Worm (Caenorhabditis elegans) whole organism, L4/young adult: ENCODE results near the gene srv-3.

Experiments used
- W03F9.2 ChIP-seq: fragments of 150-350 bp; optimal IDR thresholded peaks from 2 replicates; lab custom pipeline; 2014; ENCODE audit warnings: missing biosample characterization, missing genetic modification characterization
- dao-5 ChIP-seq: sonication (generic microtip); optimal IDR thresholded peaks from 2 replicates; lab custom pipeline; 2016; ENCODE audit warnings: missing genotype, missing genetic modification characterization, moderate library complexity, missing compliant biosample characterization
- him-1 ChIP-seq: sonication (generic microtip); optimal IDR thresholded peaks from 2 replicates; lab custom pipeline; 2016; ENCODE audit warnings: missing genotype, missing genetic modification reagents, missing genetic modification characterization, missing compliant biosample characterization

srv-3 gene

DNA sequence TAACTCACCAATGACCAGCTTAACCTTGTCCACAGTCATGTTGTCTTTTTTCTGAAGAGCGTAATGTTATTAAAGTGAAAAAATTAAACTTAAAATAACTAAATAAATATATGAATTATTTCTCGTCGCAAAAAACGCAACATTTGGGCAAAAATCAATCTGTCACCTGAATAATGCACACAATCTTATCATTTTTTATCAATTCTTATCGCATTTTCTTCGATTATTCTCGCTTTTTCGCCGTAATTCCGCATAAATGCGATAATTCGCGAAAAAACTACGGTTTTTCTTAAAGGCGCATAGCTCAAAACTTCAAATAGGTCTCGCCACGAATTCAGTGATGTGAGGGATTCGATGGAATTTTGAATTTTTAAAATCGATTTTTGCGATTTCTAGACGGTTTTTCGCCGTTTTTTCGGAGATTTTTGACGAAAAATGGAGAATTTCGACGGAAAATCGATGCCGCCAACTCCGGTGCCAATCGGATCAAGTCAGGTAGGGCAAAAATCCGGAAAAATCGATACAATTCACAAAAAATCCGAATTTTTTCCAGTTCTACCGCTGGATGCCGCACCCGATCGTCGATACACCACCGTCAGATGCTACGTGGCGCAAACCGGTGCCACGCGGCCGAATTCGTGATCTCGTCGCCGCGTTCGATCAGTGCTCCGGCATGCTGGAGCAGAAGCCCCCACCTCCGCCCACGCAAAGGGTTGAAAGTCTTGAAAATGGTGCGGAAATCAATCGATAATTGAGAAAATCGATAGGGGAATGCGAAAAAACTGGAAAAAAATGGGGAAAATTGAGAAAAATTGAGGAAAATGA, 11.2 kb downstream of the srv-3 start, which contains the start of the genes Y43F8C.13 and ani-3:
Y43F8C.13 (minus strand) TSS at position 51 of the 825 bp plus-strand sequence.
ani-3 (plus strand) TSS at position 385 of the 825 bp plus-strand sequence.
- TF ChIP-seq dao-5 (tag; lab: Kevin White, UChicago) (no peak), him-1 (tag; lab: Kevin White, UChicago) (no peak), W03F9.2 (tag; lab: Kevin White, UChicago) (no peak)

DNA sequence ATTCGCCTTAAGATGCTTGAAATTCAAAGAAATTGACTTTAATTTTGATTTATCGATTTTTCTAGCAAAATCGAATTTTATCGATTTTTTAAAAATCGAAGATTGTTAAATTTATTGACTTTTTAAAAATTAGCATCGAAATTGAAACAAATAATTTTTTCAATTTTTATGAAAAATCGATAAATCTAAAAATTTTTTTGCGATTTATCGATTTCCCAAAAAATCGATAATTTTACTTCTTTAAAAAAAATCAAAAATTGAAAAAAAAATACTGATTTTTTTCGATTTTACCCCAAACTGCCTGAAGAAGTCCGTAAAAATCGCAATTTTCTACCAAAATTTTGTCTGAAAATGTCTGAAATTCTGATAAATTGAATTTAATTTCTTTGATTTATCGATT, 16.8 kb downstream of the srv-3 start:
- TF ChIP-seq him-1 (tag; lab: Kevin White, UChicago): no peak
- TF ChIP-seq dao-5 (tag; lab: Kevin White, UChicago): no peak
- no peak for TF ChIP-seq W03F9.2 (tag; lab: Kevin White, UChicago)

DNA sequence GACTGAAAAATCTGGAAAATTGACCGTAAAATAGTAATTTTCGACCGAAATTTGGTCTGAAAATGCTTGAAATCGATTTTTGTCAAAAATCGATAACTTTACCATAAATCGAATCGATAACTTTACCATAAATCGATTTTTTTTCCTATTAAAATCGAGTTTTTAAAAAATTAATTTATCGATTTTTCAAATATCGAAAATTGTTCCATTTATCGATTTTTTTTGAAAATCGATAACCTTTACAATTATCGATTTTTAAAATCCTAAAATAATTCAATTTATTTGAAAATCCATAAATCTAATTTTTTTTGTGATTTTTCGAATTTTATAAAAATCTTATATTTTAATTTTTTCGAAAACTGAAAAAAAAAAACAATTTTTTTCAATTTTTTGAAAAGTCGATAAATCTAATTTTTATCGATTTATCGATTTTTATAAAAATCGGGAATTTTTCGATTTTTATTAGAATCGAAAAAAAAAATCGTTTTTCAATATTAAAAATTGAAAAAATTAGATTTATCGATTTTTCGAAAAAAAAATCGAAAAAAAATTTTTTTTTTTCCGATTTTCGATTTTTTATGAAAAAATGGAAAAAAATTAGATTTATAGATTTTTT, 17.4 kb downstream of the srv-3 start:
- no peak for TF ChIP-seq W03F9.2 (tag; lab: Kevin White, UChicago)

DNA sequence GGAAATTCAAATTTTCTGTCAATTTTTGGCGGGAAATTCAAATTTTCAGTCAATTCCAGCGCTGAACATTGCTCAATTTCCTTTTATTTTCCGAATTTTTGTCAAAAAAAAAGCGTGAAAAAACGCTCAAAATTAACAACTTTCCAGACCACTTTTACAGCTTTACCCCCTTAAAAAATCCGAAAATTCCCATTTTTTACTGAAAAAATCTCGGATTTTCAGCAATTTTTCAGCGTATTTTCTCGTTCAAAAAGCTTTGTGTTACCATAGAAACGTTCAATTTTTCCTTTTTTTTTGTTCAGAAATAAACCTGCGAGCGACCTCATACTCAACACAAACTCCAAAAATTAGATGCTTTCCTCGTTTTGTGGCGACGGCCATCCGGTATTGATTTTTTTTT, 34.2 kb downstream of the srv-3 start, which contains the start of gene mrp-7:
mrp-7 (plus strand) TSS at position 301 of the 400 bp plus-strand sequence.
- TF ChIP-seq dao-5 (tag; lab: Kevin White, UChicago): no peak
- no peak for TF ChIP-seq him-1 (tag; lab: Kevin White, UChicago)
- no peak for TF ChIP-seq W03F9.2 (tag; lab: Kevin White, UChicago)

DNA sequence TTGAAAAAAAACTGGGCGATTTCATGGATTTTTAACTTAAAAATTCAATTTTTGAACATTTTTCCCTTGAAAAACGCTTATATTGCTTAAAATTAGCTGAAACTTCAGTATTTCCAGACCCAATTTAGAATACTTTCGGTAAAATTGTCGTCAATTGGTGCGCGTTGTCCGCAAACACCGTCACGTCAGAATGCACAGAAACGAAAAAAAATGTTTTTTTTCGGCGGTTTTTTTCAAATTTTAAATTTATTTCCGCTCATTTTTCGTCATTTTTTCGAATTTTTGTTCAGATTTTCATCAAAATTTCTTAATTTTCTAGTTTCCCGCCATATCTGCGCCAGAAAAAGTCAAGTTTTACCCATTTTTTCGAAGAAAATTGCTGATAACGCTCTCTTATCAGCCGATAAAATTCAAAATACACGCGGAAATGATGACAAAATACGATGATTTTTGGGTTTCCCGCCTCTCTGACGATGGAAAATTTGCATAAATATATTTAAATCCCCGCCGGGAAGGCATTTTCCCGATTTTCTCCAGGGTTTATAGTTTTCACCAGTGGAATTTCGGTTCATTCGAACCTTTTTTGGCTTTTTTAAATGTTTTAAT, 35.3 kb downstream of the srv-3 start:
- TF ChIP-seq dao-5 (tag; lab: Kevin White, UChicago) (no peak), W03F9.2 (tag; lab: Kevin White, UChicago) (no peak), him-1 (tag; lab: Kevin White, UChicago) (no peak)

DNA sequence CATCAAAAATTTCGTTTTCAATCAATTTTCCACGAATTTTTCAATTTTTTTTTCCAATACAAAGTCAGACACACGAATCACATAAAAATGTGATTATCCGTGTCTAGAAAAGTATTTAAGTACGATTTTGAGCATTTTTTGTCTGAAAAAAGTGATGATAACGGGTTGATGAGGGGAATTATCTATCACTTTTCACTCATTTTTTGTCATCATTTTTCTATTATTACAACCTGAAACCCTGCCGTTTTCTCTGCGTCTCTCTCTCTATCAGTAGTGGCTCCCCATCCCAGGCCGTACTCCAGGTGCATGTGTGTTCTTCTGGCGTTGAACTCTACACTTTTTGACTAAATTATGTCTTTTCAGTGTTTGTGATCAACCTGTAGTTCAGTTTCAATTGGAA, 36.4 kb downstream of the srv-3 start:
- TF ChIP-seq dao-5 (tag; lab: Kevin White, UChicago) (no peak), him-1 (tag; lab: Kevin White, UChicago) (no peak), W03F9.2 (tag; lab: Kevin White, UChicago) (no peak)

DNA sequence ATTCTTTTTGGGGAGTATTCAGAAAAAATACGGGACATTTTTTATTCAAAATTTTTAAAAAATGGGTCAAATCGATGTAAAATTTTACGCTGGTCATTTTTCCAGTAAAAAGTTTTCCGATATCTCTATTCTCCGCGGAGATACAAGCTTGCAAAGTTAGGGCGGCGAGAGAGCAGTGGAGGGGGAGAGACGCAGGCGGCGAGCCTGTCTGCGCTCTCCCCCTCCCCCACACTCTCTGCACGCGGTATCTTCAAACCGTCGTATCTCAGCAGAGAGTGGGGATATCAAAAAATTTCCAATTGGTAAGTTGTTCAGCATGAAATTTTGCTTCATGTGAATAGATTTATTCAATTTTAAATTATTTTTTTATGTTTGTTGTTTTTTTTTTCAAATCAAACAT, 36.9 kb downstream of the srv-3 start:
- no peak for TF ChIP-seq W03F9.2 (tag; lab: Kevin White, UChicago)
- no peak for TF ChIP-seq him-1 (tag; lab: Kevin White, UChicago)
- TF ChIP-seq dao-5 (tag; lab: Kevin White, UChicago): no peak

DNA sequence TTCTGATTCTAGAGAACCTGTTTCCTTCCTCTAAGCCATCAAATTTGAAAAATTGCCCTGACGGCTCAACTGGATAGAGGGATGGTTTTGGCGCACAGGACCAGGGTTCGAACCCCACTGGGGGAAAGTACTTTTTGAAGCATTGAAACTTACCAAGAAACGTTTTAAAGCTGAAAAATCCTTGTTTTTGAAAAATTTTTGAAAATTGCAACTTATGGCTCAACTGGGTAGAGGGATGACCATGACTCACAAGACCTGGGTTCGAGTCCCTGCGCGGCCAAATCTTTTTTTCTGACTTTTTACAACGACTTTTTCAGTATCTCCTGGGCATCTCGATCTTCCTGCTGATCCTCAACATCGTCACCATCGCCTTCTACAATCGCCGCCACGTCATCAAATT, 37.9 kb downstream of the srv-3 start:
- TF ChIP-seq him-1 (tag; lab: Kevin White, UChicago) (no peak), dao-5 (tag; lab: Kevin White, UChicago) (no peak), W03F9.2 (tag; lab: Kevin White, UChicago) (no peak)

DNA sequence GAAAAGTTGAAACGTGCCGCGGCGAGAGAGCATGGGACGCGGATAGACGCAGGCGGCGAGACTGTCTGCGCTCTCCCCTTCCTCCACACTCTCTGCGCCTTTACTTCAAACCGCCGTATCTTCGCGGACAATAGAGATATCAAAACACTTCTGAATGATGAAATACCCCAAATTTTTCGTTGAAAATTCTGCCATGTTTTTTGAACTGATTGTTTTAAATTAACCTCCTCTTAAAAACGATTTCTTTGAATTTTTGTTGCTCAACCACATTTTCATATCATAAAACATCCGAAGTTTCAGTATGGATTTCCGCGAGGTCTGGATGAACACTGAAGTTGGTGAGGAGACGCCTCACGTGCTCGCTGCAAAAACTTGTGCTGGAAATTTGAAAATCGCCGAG, 38.8 kb downstream of the srv-3 start, which contains the start of gene Y43F8C.11:
Y43F8C.11 (plus strand) TSS at position 301 of the 400 bp plus-strand sequence.
- TF ChIP-seq W03F9.2 (tag; lab: Kevin White, UChicago) (no peak), dao-5 (tag; lab: Kevin White, UChicago) (no peak), him-1 (tag; lab: Kevin White, UChicago) (no peak)

DNA sequence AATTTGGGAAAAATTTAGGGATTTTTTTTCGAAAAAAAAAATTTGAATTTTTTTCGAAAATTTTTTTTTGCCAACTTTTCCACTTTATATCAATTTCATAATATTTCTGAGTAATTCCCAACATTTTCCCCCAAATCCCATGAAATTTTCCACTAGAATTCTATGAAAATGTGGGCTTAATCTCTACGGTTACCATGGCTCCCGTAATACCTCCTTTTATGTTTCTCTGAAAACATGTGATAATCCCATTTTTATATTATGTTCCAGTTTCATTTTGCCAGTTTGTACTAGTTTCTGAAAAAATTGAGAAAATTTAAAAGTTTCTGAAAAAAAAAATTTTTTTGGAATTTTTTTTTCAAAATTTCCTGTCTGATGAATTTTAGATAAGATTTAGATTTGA, 40.5 kb downstream of the srv-3 start:
- TF ChIP-seq dao-5 (tag; lab: Kevin White, UChicago) (no peak), W03F9.2 (tag; lab: Kevin White, UChicago) (no peak), him-1 (tag; lab: Kevin White, UChicago) (no peak)

DNA sequence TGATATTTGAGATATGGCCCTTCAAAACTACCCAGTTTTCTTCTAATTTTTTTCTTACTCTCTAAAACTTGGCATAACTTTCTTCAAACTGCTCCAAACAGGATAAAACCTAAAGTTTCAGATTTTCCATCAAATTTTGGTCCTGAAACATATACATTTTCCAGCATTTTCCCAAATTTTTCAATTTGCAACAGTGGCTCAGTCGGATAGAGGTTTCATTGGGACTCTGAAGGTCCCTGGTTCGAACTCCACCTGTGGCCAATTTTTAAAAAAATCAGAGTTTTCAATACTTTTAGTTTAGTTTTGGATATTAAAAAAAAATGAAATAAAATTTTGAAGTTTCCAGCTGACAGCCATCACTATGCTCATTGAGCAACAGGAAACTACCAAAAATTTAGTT, 41.0 kb downstream of the srv-3 start:
- no peak for TF ChIP-seq W03F9.2 (tag; lab: Kevin White, UChicago)
- no peak for TF ChIP-seq him-1 (tag; lab: Kevin White, UChicago)
- TF ChIP-seq dao-5 (tag; lab: Kevin White, UChicago): no peak

DNA sequence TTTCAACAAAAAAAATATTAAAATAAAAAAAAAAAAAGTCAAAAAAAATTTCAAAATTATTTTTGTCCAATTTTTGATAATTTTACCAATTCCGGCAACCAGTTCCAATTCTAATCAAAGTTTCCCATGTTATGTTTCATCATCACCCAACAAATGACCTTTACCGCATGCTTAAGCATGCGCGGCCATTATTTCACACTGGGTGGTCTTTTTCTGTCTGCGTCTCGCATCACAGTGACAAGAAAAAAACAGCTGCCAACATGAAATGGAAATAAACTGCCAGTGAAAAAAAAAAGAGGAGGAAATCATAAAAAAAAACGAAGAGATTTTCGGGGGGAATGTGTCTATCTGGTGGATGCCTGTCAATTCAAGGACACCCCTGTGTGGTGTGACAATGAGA, 42.4 kb downstream of the srv-3 start:
- no peak for TF ChIP-seq him-1 (tag; lab: Kevin White, UChicago)

DNA sequence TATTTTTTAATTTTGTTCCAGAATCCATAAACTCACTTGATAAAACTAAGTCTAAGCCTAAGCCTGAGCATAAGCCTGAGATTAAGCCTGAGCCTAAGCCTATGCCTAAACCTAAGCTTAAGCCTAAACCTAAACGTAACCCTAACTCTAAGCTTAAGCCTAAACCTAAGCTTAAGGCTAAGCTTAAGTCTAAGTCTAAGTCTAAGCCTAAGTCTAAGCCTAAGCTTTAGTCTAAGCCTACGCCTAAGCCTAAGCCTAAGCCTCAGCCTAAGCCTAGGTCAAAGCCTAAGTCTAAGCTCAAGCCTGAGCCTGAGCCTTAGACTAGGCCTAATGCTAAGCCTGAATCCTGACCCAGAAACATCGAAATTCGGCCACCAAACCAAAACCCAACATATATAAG, 44.2 kb downstream of the srv-3 start:
- TF ChIP-seq him-1 (tag; lab: Kevin White, UChicago): no peak
- no peak for TF ChIP-seq dao-5 (tag; lab: Kevin White, UChicago)
- TF ChIP-seq W03F9.2 (tag; lab: Kevin White, UChicago): no peak
